Worm (Caenorhabditis elegans): Measurements from ENCODE around the gene skr-21.

- TF ChIP-seq blmp-1 (tag; optimal IDR thresholded peaks at IDR 0.05) = no peak
- no peak for TF ChIP-seq nhr-12 (tag; optimal IDR thresholded peaks at IDR 0.05)
- no peak for TF ChIP-seq lsy-2 (tag; optimal IDR thresholded peaks at IDR 0.05)
- TF ChIP-seq unc-62 (GFP tag; optimal IDR thresholded peaks at IDR 0.05) = no peak
- TF ChIP-seq ceh-83 (GFP tag; optimal IDR thresholded peaks at IDR 0.05) = no peak
- TF ChIP-seq drap-1 (GFP tag; optimal IDR thresholded peaks at IDR 0.05) = no peak
- no peak for TF ChIP-seq elt-1 (tag; optimal IDR thresholded peaks at IDR 0.05; ENCODE audit: borderline replicate concordance, insufficient read depth)
- no peak for TF ChIP-seq ces-1 (GFP tag; optimal IDR thresholded peaks at IDR 0.05)
These were observed 44.5 kb downstream of the skr-21 start for ce11 chrX:13182012-13182411.
